Worm (Caenorhabditis elegans): ENCODE results near the gene abts-3.

Gene abts-3

DNA sequence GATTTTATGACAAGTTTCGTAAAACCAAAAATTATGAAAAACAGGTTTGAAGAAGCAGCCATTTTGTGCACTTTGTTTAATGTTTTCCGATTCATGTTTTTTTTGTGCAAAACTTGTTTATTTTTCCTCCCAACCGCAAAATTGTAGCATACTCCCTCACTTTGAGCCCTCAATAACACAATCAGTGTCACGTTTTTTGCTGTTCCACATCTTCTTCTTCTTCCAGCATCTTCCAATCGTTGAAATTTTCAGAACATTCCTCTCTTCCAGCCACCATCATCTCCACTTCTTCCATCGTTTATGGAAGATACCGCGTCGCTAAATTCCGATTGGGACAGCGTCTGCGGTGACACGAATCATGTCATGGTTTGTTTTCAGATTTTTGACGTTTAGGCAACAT, at the start of gene abts-3:
abts-3 (plus strand) TSS at position 301 of the 400 bp plus-strand sequence.
- TF ChIP-seq ham-2 (GFP tag; optimal IDR thresholded peaks at IDR 0.05): no peak
- TF ChIP-seq ceh-39 (tag; optimal IDR thresholded peaks at IDR 0.05): no peak
- TF ChIP-seq ztf-11 (tag; optimal IDR thresholded peaks at IDR 0.05): no peak
- TF ChIP-seq mep-1 (tag; optimal IDR thresholded peaks at IDR 0.05): no peak
- no peak for TF ChIP-seq nhr-237 (tag; optimal IDR thresholded peaks at IDR 0.05)
- TF ChIP-seq cnd-1 (tag; optimal IDR thresholded peaks at IDR 0.05): no peak
- TF ChIP-seq nhr-76 (tag; optimal IDR thresholded peaks at IDR 0.05): no peak
- no peak for TF ChIP-seq mls-2 (tag; optimal IDR thresholded peaks at IDR 0.05)
- TF ChIP-seq unc-120 (tag; optimal IDR thresholded peaks at IDR 0.05; ENCODE audit: poor library complexity, severe bottlenecking): no peak
- TF ChIP-seq nhr-28 (tag; optimal IDR thresholded peaks at IDR 0.05): no peak
- no peak for TF ChIP-seq blmp-1 (tag; optimal IDR thresholded peaks at IDR 0.05)
- no peak for TF ChIP-seq unc-39 (tag; optimal IDR thresholded peaks at IDR 0.05)
- TF ChIP-seq mab-5 (tag; optimal IDR thresholded peaks at IDR 0.05): no peak
- TF ChIP-seq lsy-2 (tag; optimal IDR thresholded peaks at IDR 0.05): no peak
- TF ChIP-seq unc-62 (GFP tag; optimal IDR thresholded peaks at IDR 0.05): no peak
- no peak for TF ChIP-seq snpc-4 (tag; optimal IDR thresholded peaks at IDR 0.05)
- no peak for TF ChIP-seq sptf-1 (tag; optimal IDR thresholded peaks at IDR 0.05)
- TF ChIP-seq drap-1 (GFP tag; optimal IDR thresholded peaks at IDR 0.05): no peak

DNA sequence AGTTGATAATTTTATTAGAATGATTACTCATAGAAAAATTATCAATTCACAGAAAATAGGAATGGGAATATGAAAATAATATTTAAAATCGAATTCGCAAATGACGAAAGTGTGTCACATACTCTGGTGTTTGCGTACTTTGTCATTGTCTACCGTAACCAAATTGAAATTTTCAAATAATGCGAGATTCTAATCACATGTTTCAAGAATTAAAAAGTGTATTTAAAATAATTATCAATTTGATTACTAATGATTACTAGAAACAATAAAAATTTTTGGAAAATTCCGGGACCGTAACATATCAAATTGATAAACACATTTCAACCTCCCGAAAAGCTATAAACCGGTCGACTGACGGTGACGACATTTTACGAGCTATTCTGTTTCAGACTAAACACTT, 41.3 kb upstream of the abts-3 start, which contains the start of the genes fbf-2 and nspg-3:
fbf-2 (minus strand) TSS at position 101 of the 400 bp plus-strand sequence.
nspg-3 (plus strand) TSS at position 388 of the 400 bp plus-strand sequence.
- TF ChIP-seq flh-1 (GFP tag; optimal IDR thresholded peaks at IDR 0.05) (no peak), ceh-39 (tag; optimal IDR thresholded peaks at IDR 0.05) (no peak), ham-2 (GFP tag; optimal IDR thresholded peaks at IDR 0.05) (no peak), nhr-12 (tag; optimal IDR thresholded peaks at IDR 0.05) (no peak), elt-1 (tag; optimal IDR thresholded peaks at IDR 0.05; ENCODE audit: borderline replicate concordance, insufficient read depth) (no peak), zip-8 (tag; optimal IDR thresholded peaks at IDR 0.05) (no peak), nhr-76 (tag; optimal IDR thresholded peaks at IDR 0.05) (no peak), sptf-1 (tag; optimal IDR thresholded peaks at IDR 0.05) (no peak), lin-32 (GFP tag; optimal IDR thresholded peaks at IDR 0.05) (no peak), nhr-2 (tag; optimal IDR thresholded peaks at IDR 0.05) (no peak), snpc-4 (tag; optimal IDR thresholded peaks at IDR 0.05) (no peak), lin-13 (tag; optimal IDR thresholded peaks at IDR 0.05) (no peak)

DNA sequence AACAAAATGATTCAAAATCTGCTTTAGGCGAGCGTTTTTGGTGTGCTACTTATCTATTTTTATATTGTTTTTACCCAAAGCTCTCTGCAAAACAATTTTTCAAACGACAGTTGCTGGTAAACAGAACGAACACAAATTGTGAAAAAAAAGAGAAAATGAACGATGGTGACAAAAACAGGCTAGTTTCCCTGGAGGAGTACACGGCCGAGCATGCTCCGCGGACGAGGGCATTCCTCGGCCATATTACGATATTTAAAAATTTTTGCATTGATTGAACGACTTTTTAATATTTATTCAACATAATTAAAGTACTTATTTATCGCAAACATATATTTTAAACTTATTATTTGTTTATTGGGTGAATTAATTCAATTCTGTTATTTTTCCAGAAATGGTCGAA, 35.3 kb upstream of the abts-3 start, which contains the start of the genes tpp-2 and rbbp-5:
tpp-2 (minus strand) TSS at position 157 of the 400 bp plus-strand sequence.
rbbp-5 (plus strand) TSS at position 390 of the 400 bp plus-strand sequence.
- no peak for TF ChIP-seq nhr-237 (tag; optimal IDR thresholded peaks at IDR 0.05)
- TF ChIP-seq nhr-12 (tag; optimal IDR thresholded peaks at IDR 0.05): no peak
- peak; percentile 24 for TF ChIP-seq ham-2 (GFP tag; optimal IDR thresholded peaks at IDR 0.05)
- TF ChIP-seq hlh-1 (tag; optimal IDR thresholded peaks at IDR 0.05): no peak
- TF ChIP-seq bed-3 (GFP tag; optimal IDR thresholded peaks at IDR 0.05): no peak
- TF ChIP-seq elt-1 (tag; optimal IDR thresholded peaks at IDR 0.05; ENCODE audit: borderline replicate concordance, insufficient read depth): no peak

DNA sequence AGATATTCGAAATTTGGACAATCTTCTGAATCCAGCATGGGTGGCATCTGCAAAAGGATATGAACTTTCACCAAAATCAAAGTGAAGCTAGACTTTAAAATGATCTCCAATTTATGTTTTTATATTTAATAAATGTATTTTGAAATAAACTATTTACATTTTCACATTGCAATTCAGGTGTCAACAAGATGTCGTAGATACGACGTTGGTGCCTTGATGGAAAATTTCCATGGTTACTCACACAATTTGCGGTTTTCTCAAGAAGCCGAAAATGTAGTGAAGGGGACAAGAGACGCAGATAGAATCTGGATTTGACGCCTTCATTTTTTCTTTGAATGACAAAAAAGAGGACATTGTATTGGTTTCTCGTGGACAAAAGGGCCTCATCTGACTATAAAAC, 33.2 kb upstream of the abts-3 start, which contains the start of gene rgs-3:
rgs-3 (plus strand) TSS at position 301 of the 400 bp plus-strand sequence.
- no peak for TF ChIP-seq nhr-237 (tag; optimal IDR thresholded peaks at IDR 0.05)
- TF ChIP-seq zip-8 (tag; optimal IDR thresholded peaks at IDR 0.05): no peak
- no peak for TF ChIP-seq snpc-4 (tag; optimal IDR thresholded peaks at IDR 0.05)

DNA sequence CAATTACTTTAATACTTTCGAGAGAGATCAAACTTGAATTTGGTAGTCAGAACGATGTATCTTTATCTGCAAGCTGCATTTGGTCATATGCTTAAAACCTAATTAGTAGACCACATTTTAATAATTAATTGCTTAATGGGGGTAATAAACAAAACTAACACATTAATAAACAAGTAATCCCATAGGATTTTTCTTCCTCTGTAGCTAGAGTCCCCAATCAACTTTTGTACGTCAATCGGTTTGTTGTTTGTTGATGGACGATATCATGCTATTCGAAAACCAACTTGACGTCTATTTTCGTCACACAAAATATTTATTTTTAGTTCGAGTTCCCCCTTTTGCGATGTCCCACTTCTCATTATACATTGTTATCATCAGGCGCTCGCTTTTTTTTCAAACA, 31.2 kb upstream of the abts-3 start:
- TF ChIP-seq flh-1 (GFP tag; optimal IDR thresholded peaks at IDR 0.05) (no peak), hlh-1 (tag; optimal IDR thresholded peaks at IDR 0.05) (no peak), cnd-1 (tag; optimal IDR thresholded peaks at IDR 0.05) (no peak), zip-8 (tag; optimal IDR thresholded peaks at IDR 0.05) (no peak), snpc-4 (tag; optimal IDR thresholded peaks at IDR 0.05) (no peak), M03D4.4 (tag; optimal IDR thresholded peaks at IDR 0.05) (no peak), ceh-83 (GFP tag; optimal IDR thresholded peaks at IDR 0.05) (no peak), ztf-11 (tag; optimal IDR thresholded peaks at IDR 0.05) (no peak), nhr-28 (tag; optimal IDR thresholded peaks at IDR 0.05) (no peak), unc-120 (tag; optimal IDR thresholded peaks at IDR 0.05; ENCODE audit: poor library complexity, severe bottlenecking) (no peak), pha-4 (tag; optimal IDR thresholded peaks at IDR 0.05) (no peak), nhr-2 (tag; optimal IDR thresholded peaks at IDR 0.05) (no peak), ham-2 (GFP tag; optimal IDR thresholded peaks at IDR 0.05) (no peak), lin-32 (GFP tag; optimal IDR thresholded peaks at IDR 0.05) (no peak), mls-2 (tag; optimal IDR thresholded peaks at IDR 0.05) (no peak)
